Fruit fly (Drosophila melanogaster): Measurements from ENCODE around the gene dl.

The dl gene

dm6 chr2L:17389104-17389503, 61.1 kb downstream of the dl start:
- no peak for TF ChIP-seq CG17385 (GFP tag; optimal IDR thresholded peaks at IDR 0.05)
- TF ChIP-seq Tbp (GFP tag; optimal IDR thresholded peaks at IDR 0.05) = no peak
- no peak for TF ChIP-seq pita (GFP tag; optimal IDR thresholded peaks at IDR 0.05)
- TF ChIP-seq sna (GFP tag; IDR thresholded peaks at IDR 0.05; ENCODE audit: partially characterized antibody) = no peak
- TF ChIP-seq CrebB (tag; optimal IDR thresholded peaks at IDR 0.05) = no peak
- TF ChIP-seq emc (GFP tag; optimal IDR thresholded peaks at IDR 0.05) = no peak
- no peak for TF ChIP-seq onecut (GFP tag; IDR thresholded peaks at IDR 0.05)
- peak; percentile 92; the same call in 3 of the 4 replicates for TF ChIP-seq chinmo (GFP tag; IDR thresholded peaks at IDR 0.05; ENCODE audit: partially characterized antibody)
- no peak for TF ChIP-seq Nf-YA (GFP tag; IDR thresholded peaks at IDR 0.05)
- TF ChIP-seq B-H2 (GFP tag; optimal IDR thresholded peaks at IDR 0.05) = peak; percentile 52
- no peak for TF ChIP-seq HmgD (GFP tag; optimal IDR thresholded peaks at IDR 0.05)
- TF ChIP-seq br (optimal IDR thresholded peaks at IDR 0.05) = no peak
- no peak for TF ChIP-seq odd (GFP tag; optimal IDR thresholded peaks at IDR 0.05)
- no peak for TF ChIP-seq CG10321 (GFP tag; IDR thresholded peaks at IDR 0.05)
- no peak for TF ChIP-seq Rx (GFP tag; IDR thresholded peaks at IDR 0.05)
- TF ChIP-seq schlank (tag; optimal IDR thresholded peaks at IDR 0.05) = no peak
- no peak for TF ChIP-seq CG4424 (GFP tag; optimal IDR thresholded peaks at IDR 0.05)
- no peak for TF ChIP-seq CG2116 (GFP tag; optimal IDR thresholded peaks at IDR 0.05)
- no peak for TF ChIP-seq CG10366 (GFP tag; IDR thresholded peaks at IDR 0.05)
- no peak for TF ChIP-seq inv (GFP tag; IDR thresholded peaks at IDR 0.05; ENCODE audit: partially characterized antibody)
- no peak for TF ChIP-seq ewg (GFP tag; optimal IDR thresholded peaks at IDR 0.05)
- TF ChIP-seq CG12769 (tag; optimal IDR thresholded peaks at IDR 0.05) = peak; percentile 27
- no peak for TF ChIP-seq dan (GFP tag; IDR thresholded peaks at IDR 0.05)
- no peak for TF ChIP-seq trh (GFP tag; optimal IDR thresholded peaks at IDR 0.05)
- peak; percentile 26 for TF ChIP-seq gro (GFP tag; optimal IDR thresholded peaks at IDR 0.05)
- no peak for TF ChIP-seq CG1647 (GFP tag; optimal IDR thresholded peaks at IDR 0.05)
- no peak for TF ChIP-seq CG10565 (GFP tag; optimal IDR thresholded peaks at IDR 0.05)
- TF ChIP-seq Myb (GFP tag; optimal IDR thresholded peaks at IDR 0.05) = no peak
- TF ChIP-seq prd (optimal IDR thresholded peaks at IDR 0.05) = no peak
- TF ChIP-seq prd (GFP tag; IDR thresholded peaks at IDR 0.05) = no peak
- 0 out of 3 replicates have a peak, but pooled peaks have one; percentile 9 for TF ChIP-seq CG16813 (GFP tag; IDR thresholded peaks at IDR 0.05; ENCODE audit: partially characterized antibody)
- no peak for TF ChIP-seq Ada2b (GFP tag; IDR thresholded peaks at IDR 0.05)
- TF ChIP-seq nom (GFP tag; optimal IDR thresholded peaks at IDR 0.05) = peak; percentile 66
- no peak for TF ChIP-seq lbe (GFP tag; optimal IDR thresholded peaks at IDR 0.05)
- peak; percentile 34; the same call in 1 of the 3 replicates for TF ChIP-seq CG34422 (GFP tag; IDR thresholded peaks at IDR 0.05)
- TF ChIP-seq CG5953 (GFP tag; IDR thresholded peaks at IDR 0.05) = no peak
- no peak for TF ChIP-seq sc (optimal IDR thresholded peaks at IDR 0.05)
- no peak for TF ChIP-seq sc (GFP tag; optimal IDR thresholded peaks at IDR 0.05)
- no peak for TF ChIP-seq btn (GFP tag; optimal IDR thresholded peaks at IDR 0.05)
- TF ChIP-seq fd102C (GFP tag; optimal IDR thresholded peaks at IDR 0.05) = no peak
- TF ChIP-seq nmo (GFP tag; optimal IDR thresholded peaks at IDR 0.05) = no peak
- no peak for TF ChIP-seq Blimp-1 (GFP tag; optimal IDR thresholded peaks at IDR 0.05)
- TF ChIP-seq gce (GFP tag; IDR thresholded peaks at IDR 0.05) = no peak
- TF ChIP-seq cwo (GFP tag; optimal IDR thresholded peaks at IDR 0.05) = peak; percentile 8
- TF ChIP-seq p53 (GFP tag; optimal IDR thresholded peaks at IDR 0.05) = no peak
- no peak for TF ChIP-seq CG17359 (tag; optimal IDR thresholded peaks at IDR 0.05)
- peak; percentile 29 for TF ChIP-seq corto (GFP tag; optimal IDR thresholded peaks at IDR 0.05)
- TF ChIP-seq phol (tag; optimal IDR thresholded peaks at IDR 0.05) = no peak
- TF ChIP-seq gcm2 (GFP tag; optimal IDR thresholded peaks at IDR 0.05) = no peak
- TF ChIP-seq Max (GFP tag; optimal IDR thresholded peaks at IDR 0.05) = no peak
- no peak for TF ChIP-seq unpg (GFP tag; optimal IDR thresholded peaks at IDR 0.05)
- no peak for TF ChIP-seq gfzf (GFP tag; optimal IDR thresholded peaks at IDR 0.05)
